Worm (Caenorhabditis elegans): ENCODE results near the gene mix-1.
A peak's percentile ranks its signal among the peaks of the same experiment; 100 is the strongest.

mix-1 gene

ce11 chrII:10847057-10847456 lies 23.0 kb downstream of the mix-1 start:
- no peak for TF ChIP-seq unc-86 (tag; optimal IDR thresholded peaks at IDR 0.05)
- peak; percentile 63 for TF ChIP-seq snpc-4 (tag; optimal IDR thresholded peaks at IDR 0.05)

ce11 chrII:10849903-10850302 lies 25.9 kb downstream of the mix-1 start, which contains the start of gene M106.2:
Gene M106.2, minus strand, starts transcription at chrII:10850003.
- TF ChIP-seq ceh-90 (tag; optimal IDR thresholded peaks at IDR 0.05) (no peak), unc-130 (tag; optimal IDR thresholded peaks at IDR 0.05) (no peak), egl-13 (tag; optimal IDR thresholded peaks at IDR 0.05) (no peak), ztf-4 (tag; optimal IDR thresholded peaks at IDR 0.05) (no peak), unc-62 (GFP tag; optimal IDR thresholded peaks at IDR 0.05) (no peak), nhr-71 (tag; optimal IDR thresholded peaks at IDR 0.05) (no peak), ceh-82 (tag; optimal IDR thresholded peaks at IDR 0.05) (no peak), lir-3 (tag; optimal IDR thresholded peaks at IDR 0.05; ENCODE audit: poor library complexity) (no peak), efl-1 (optimal IDR thresholded peaks at IDR 0.05) (no peak), efl-1 (GFP tag; optimal IDR thresholded peaks at IDR 0.05 in 1 of 2) (no peak), vab-15 (tag; optimal IDR thresholded peaks at IDR 0.05) (no peak)

- TF ChIP-seq mab-9 (GFP tag; IDR thresholded peaks at IDR 0.05) (no peak), sox-4 (tag; optimal IDR thresholded peaks at IDR 0.05) (no peak), alr-1 (tag; optimal IDR thresholded peaks at IDR 0.05; ENCODE audit: borderline replicate concordance) (no peak), lin-13 (GFP tag; optimal IDR thresholded peaks at IDR 0.05) (peak; percentile 78), lir-3 (tag; optimal IDR thresholded peaks at IDR 0.05; ENCODE audit: poor library complexity) (peak; percentile 51), elt-3 (tag; optimal IDR thresholded peaks at IDR 0.05) (peak in 2 of 6 experiments; percentile 52 to 78), nhr-84 (tag; optimal IDR thresholded peaks at IDR 0.05) (no peak), ceh-88 (GFP tag; IDR thresholded peaks at IDR 0.05) (peak; percentile 55), swsn-7 (tag; optimal IDR thresholded peaks at IDR 0.05) (peak; percentile 68), C34B4.2 (tag; optimal IDR thresholded peaks at IDR 0.05) (no peak), nhr-77 (tag; optimal IDR thresholded peaks at IDR 0.05) (peak; percentile 22), dpl-1 (GFP tag; optimal IDR thresholded peaks at IDR 0.05) (peak; percentile 35 to 61 (median 55)), xbp-1 (tag; optimal IDR thresholded peaks at IDR 0.05) (peak; percentile 55), blmp-1 (tag; optimal IDR thresholded peaks at IDR 0.05) (no peak), mdl-1 (tag; optimal IDR thresholded peaks at IDR 0.05) (peak in 1 of 2 experiments; percentile 69), lin-15B (tag; optimal IDR thresholded peaks at IDR 0.05) (no peak), tlp-1 (tag; optimal IDR thresholded peaks at IDR 0.05) (no peak), F16B12.6 (tag; optimal IDR thresholded peaks at IDR 0.05) (no peak), nhr-12 (tag; optimal IDR thresholded peaks at IDR 0.05) (no peak), ztf-4 (tag; optimal IDR thresholded peaks at IDR 0.05) (peak; percentile 69), vab-15 (tag; optimal IDR thresholded peaks at IDR 0.05) (no peak), hlh-17 (GFP tag; optimal IDR thresholded peaks at IDR 0.05; ENCODE audit: borderline replicate concordance) (no peak), dsc-1 (tag; optimal IDR thresholded peaks at IDR 0.05) (peak; percentile 24), zip-4 (GFP tag; optimal IDR thresholded peaks at IDR 0.05) (no peak), fkh-4 (tag; optimal IDR thresholded peaks at IDR 0.05; ENCODE audit: borderline replicate concordance) (no peak), unc-98 (GFP tag; IDR thresholded peaks at IDR 0.05) (no peak), ceh-82 (tag; optimal IDR thresholded peaks at IDR 0.05) (peak in 2 of 3 experiments; percentile 0 to 62), fkh-10 (GFP tag; optimal IDR thresholded peaks at IDR 0.05) (no peak), sptf-1 (tag; optimal IDR thresholded peaks at IDR 0.05) (no peak), nhr-90 (tag; optimal IDR thresholded peaks at IDR 0.05; ENCODE audit: poor library complexity) (peak; percentile 82), snu-23 (GFP tag; optimal IDR thresholded peaks at IDR 0.05) (peak; percentile 87), lsy-2 (tag; optimal IDR thresholded peaks at IDR 0.05) (peak; percentile 65 to 72), pqm-1 (tag; optimal IDR thresholded peaks at IDR 0.05) (no peak), nhr-47 (tag; optimal IDR thresholded peaks at IDR 0.05) (peak; percentile 71), nhr-85 (tag) (peak; percentile 97), fos-1 (tag; optimal IDR thresholded peaks at IDR 0.05) (no peak), nhr-76 (tag; optimal IDR thresholded peaks at IDR 0.05) (no peak), nhr-237 (tag; optimal IDR thresholded peaks at IDR 0.05) (no peak), ama-1 (optimal IDR thresholded peaks at IDR 0.05) (no peak), tbx-2 (tag; optimal IDR thresholded peaks at IDR 0.05) (peak; percentile 83), snpc-4 (tag; optimal IDR thresholded peaks at IDR 0.05) (peak; percentile 51), egl-27 (tag; optimal IDR thresholded peaks at IDR 0.05) (no peak)
Observed at ce11 chrII:10851110-10851509, 27.1 kb downstream of the mix-1 start.
